Worm (Caenorhabditis elegans) whole organism, young adult: Measurements from ENCODE around the gene nlp-20.

Experiments
- D2030.7 ChIP-seq: fragments of 200-800 bp; sonication (Bioruptor generic); IDR thresholded peaks from 2 replicates; pipeline ENCODE4 v1.3.6; 2022; ENCODE audit warnings: missing genetic modification reagents, missing genetic modification characterization, missing compliant biosample characterization
- F10E7.11 ChIP-seq: sonication (generic microtip); optimal IDR thresholded peaks from 2 replicates; lab custom pipeline; 2017; ENCODE audit warnings: mild to moderate bottlenecking, missing genetic modification characterization, moderate library complexity, missing compliant biosample characterization
- K11D2.4 ChIP-seq: fragments of 200-800 bp; sonication (Bioruptor generic); IDR thresholded peaks from 2 replicates; pipeline ENCODE4 v1.3.6; 2022; ENCODE audit warnings: missing genetic modification reagents, missing genetic modification characterization, missing compliant biosample characterization
- T26A5.8 ChIP-seq: sonication (generic microtip); optimal IDR thresholded peaks from 2 replicates; lab custom pipeline; 2016; ENCODE audit warnings: missing genetic modification characterization, missing compliant biosample characterization
- Y53G8AR.9 ChIP-seq: fragments of 200-800 bp; sonication (Bioruptor generic); conservative IDR thresholded peaks from 2 replicates; pipeline ENCODE4 v1.3.6; 2022; ENCODE audit warnings: missing genetic modification reagents, missing genetic modification characterization, missing compliant biosample characterization
- Y79H2A.3 ChIP-seq: fragments of 200-800 bp; sonication (Bioruptor generic); conservative IDR thresholded peaks from 2 replicates; pipeline ENCODE4 v1.3.6; 2022; ENCODE audit warnings: missing genetic modification reagents, missing genetic modification characterization, missing compliant biosample characterization
- ama-1 ChIP-seq, 3 experiments: fragments of 150-350 bp in 1 of 3; sonication (generic microtip) in 2 of 3; optimal IDR thresholded peaks; 2 replicates each; lab custom pipeline; 2014 to 2018; ENCODE audit warnings: missing biosample characterization in 2 of 3, missing genetic modification characterization in 2 of 3, missing genetic modification reagents in 2 of 3
- attf-3 ChIP-seq: fragments of 200-800 bp; sonication (Bioruptor generic); conservative IDR thresholded peaks from 2 replicates; pipeline ENCODE4 v1.3.6; 2022; ENCODE audit warnings: missing genetic modification reagents, missing genetic modification characterization, missing compliant biosample characterization
- bed-2 ChIP-seq: fragments of 200-800 bp; sonication (Bioruptor generic); IDR thresholded peaks from 2 replicates; pipeline ENCODE4 v1.3.6; 2022; ENCODE audit warnings: missing genetic modification reagents, missing genetic modification characterization, missing compliant biosample characterization
- cebp-1 ChIP-seq, 2 experiments: fragments of 200-800 bp in 1 of 2; sonication (Bioruptor generic) in 1 of 2; sonication (generic microtip) in 1 of 2; IDR thresholded peaks in 1 of 2; optimal IDR thresholded peaks in 1 of 2; 2 replicates each; pipeline versions ENCODE4 v1.3.6 to Lab custom; 2017 to 2022; ENCODE audit warnings: missing compliant biosample characterization in 2 of 2, missing genetic modification characterization in 2 of 2, mild to moderate bottlenecking in 1 of 2, missing genetic modification reagents in 1 of 2, moderate library complexity in 1 of 2
- ceh-40 ChIP-seq: fragments of 200-800 bp; sonication (Bioruptor generic); IDR thresholded peaks from 2 replicates; pipeline ENCODE4 v1.3.6; 2022; ENCODE audit warnings: missing genetic modification characterization, missing compliant biosample characterization
- ceh-58 ChIP-seq: fragments of 200-800 bp; sonication (Bioruptor generic); IDR thresholded peaks from 2 replicates; pipeline ENCODE4 v1.3.6; 2022; ENCODE audit warnings: missing genetic modification characterization, missing compliant biosample characterization
- ceh-91 ChIP-seq: fragments of 200-800 bp; sonication (Bioruptor generic); IDR thresholded peaks from 2 replicates; pipeline ENCODE4 v1.3.6; 2022; ENCODE audit warnings: missing genetic modification reagents, missing genetic modification characterization, missing compliant biosample characterization
- egl-44 ChIP-seq: fragments of 200-800 bp; sonication (Bioruptor generic); IDR thresholded peaks from 2 replicates; pipeline ENCODE4 v1.3.6; 2022; ENCODE audit warnings: missing genetic modification reagents, missing genetic modification characterization, missing compliant biosample characterization
- egrh-3 ChIP-seq: fragments of 200-800 bp; sonication (Bioruptor generic); IDR thresholded peaks from 2 replicates; pipeline ENCODE4 v1.3.6; 2022; ENCODE audit warnings: missing genetic modification reagents, missing genetic modification characterization, missing compliant biosample characterization
- hlh-26 ChIP-seq: fragments of 200-800 bp; sonication (Bioruptor generic); conservative IDR thresholded peaks from 2 replicates; pipeline ENCODE4 v1.3.6; 2022; ENCODE audit warnings: missing genetic modification reagents, missing genetic modification characterization, missing compliant biosample characterization
- let-526 ChIP-seq: fragments of 200-800 bp; sonication (Bioruptor generic); IDR thresholded peaks from 2 replicates; pipeline ENCODE4 v1.3.6; 2022; ENCODE audit warnings: missing genetic modification reagents, missing genetic modification characterization, missing compliant biosample characterization
- let-607 ChIP-seq, 2 experiments: fragments of 200-800 bp in 1 of 2; sonication (Bioruptor generic) in 1 of 2; sonication (generic microtip) in 1 of 2; optimal IDR thresholded peaks; 2 replicates each; lab custom pipeline; 2016 to 2018; ENCODE audit warnings: mild to moderate bottlenecking in 2 of 2, missing compliant biosample characterization in 2 of 2, missing genetic modification characterization in 2 of 2, moderate library complexity in 2 of 2, missing genotype in 1 of 2
- lin-26 ChIP-seq: fragments of 200-800 bp; sonication (Bioruptor generic); IDR thresholded peaks from 2 replicates; pipeline ENCODE4 v1.3.6; 2022; ENCODE audit warnings: missing genetic modification reagents, missing genetic modification characterization, missing compliant biosample characterization
- lin-40 ChIP-seq: sonication (generic microtip); optimal IDR thresholded peaks from 2 replicates; lab custom pipeline; 2016; ENCODE audit warnings: missing genetic modification characterization, mild to moderate bottlenecking, missing compliant biosample characterization, missing genotype, missing genetic modification reagents
- lsl-1 ChIP-seq: fragments of 200-800 bp; sonication (Bioruptor generic); optimal IDR thresholded peaks from 2 replicates; lab custom pipeline; 2018; ENCODE audit warnings: mild to moderate bottlenecking, missing genetic modification characterization, moderate library complexity, missing compliant biosample characterization
- madf-10 ChIP-seq: sonication (generic microtip); optimal IDR thresholded peaks from 2 replicates; lab custom pipeline; 2016; ENCODE audit warnings: mild to moderate bottlenecking, missing genetic modification characterization, missing compliant biosample characterization
- nfya-1 ChIP-seq: sonication (generic microtip); optimal IDR thresholded peaks from 2 replicates; lab custom pipeline; 2017; ENCODE audit warnings: antibody characterized with exemption, missing compliant biosample characterization, missing genetic modification characterization, borderline replicate concordance; ENCODE audit not compliant: insufficient read depth
- nfya-2 ChIP-seq: fragments of 200-800 bp; sonication (Bioruptor generic); IDR thresholded peaks from 2 replicates; pipeline ENCODE4 v1.3.6; 2022; ENCODE audit warnings: missing genetic modification reagents, missing genetic modification characterization, missing compliant biosample characterization
- nhr-27 ChIP-seq: fragments of 200-800 bp; sonication (Bioruptor generic); optimal IDR thresholded peaks from 2 replicates; lab custom pipeline; 2018; ENCODE audit warnings: mild to moderate bottlenecking, missing genetic modification characterization, moderate library complexity, missing compliant biosample characterization
- nhr-90 ChIP-seq: sonication (generic microtip); optimal IDR thresholded peaks from 2 replicates; lab custom pipeline; 2016; ENCODE audit warnings: missing genotype, mild to moderate bottlenecking, missing genetic modification characterization, missing compliant biosample characterization
- sptf-2 ChIP-seq: fragments of 200-800 bp; sonication (Bioruptor generic); optimal IDR thresholded peaks from 2 replicates; lab custom pipeline; 2018; ENCODE audit warnings: mild to moderate bottlenecking, missing genetic modification characterization, missing compliant biosample characterization
- tbx-9 ChIP-seq: sonication (generic microtip); optimal IDR thresholded peaks from 2 replicates; lab custom pipeline; 2016; ENCODE audit warnings: borderline replicate concordance, missing genetic modification characterization, inconsistent platforms, missing compliant biosample characterization
- unc-62 ChIP-seq: fragments of 150-350 bp; optimal IDR thresholded peaks from 2 replicates; lab custom pipeline; 2014; ENCODE audit warnings: missing biosample characterization, missing genetic modification reagents, missing genetic modification characterization
- zfh-2 ChIP-seq: fragments of 200-800 bp; sonication (Bioruptor generic); conservative IDR thresholded peaks from 2 replicates; pipeline ENCODE4 v1.3.6; 2022; ENCODE audit warnings: missing genetic modification reagents, missing genetic modification characterization, missing compliant biosample characterization

The nlp-20 gene

DNA sequence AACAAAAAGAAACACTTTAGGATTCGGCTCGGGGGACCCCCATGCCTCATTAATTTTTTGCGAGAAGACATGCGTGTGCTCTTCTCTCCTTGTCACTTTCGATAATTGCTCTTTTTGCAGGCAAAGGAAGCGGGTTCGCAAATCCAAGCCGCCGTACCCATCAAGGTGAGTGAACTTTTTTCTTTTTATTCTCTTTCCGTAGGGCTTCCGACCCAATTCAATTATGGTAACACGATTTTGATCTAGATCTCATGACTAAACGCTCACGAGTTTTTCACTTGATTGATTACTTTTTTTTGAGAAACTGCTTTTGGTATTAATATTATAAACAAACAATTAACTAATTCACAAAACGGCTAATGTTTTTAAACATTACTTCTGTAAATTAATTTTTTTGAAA lies 30.3 kb downstream of the nlp-20 start:
- no peak for TF ChIP-seq let-526 (GFP tag; lab: Robert Waterston, UW)
- no peak for TF ChIP-seq bed-2 (GFP tag; lab: Robert Waterston, UW)
- no peak for TF ChIP-seq madf-10 (tag; lab: Kevin White, UChicago)
- no peak for TF ChIP-seq ceh-91 (GFP tag; lab: Robert Waterston, UW)
- no peak for TF ChIP-seq ama-1 (optimal IDR thresholded peaks at IDR 0.05; lab: Kevin White, UChicago)
- TF ChIP-seq ama-1 (GFP tag; optimal IDR thresholded peaks at IDR 0.05; lab: Kevin White, UChicago), result no peak
- TF ChIP-seq D2030.7 (GFP tag; lab: Robert Waterston, UW), result no peak
- no peak for TF ChIP-seq K11D2.4 (GFP tag; lab: Robert Waterston, UW)
- no peak for TF ChIP-seq cebp-1 (GFP tag; IDR thresholded peaks at IDR 0.05; lab: Robert Waterston, UW)
- TF ChIP-seq cebp-1 (tag; optimal IDR thresholded peaks at IDR 0.05; lab: Kevin White, UChicago), result no peak
- no peak for TF ChIP-seq Y79H2A.3 (GFP tag; lab: Robert Waterston, UW)
- TF ChIP-seq attf-3 (GFP tag; lab: Robert Waterston, UW), result no peak
- no peak for TF ChIP-seq nfya-2 (GFP tag; lab: Robert Waterston, UW)
- TF ChIP-seq hlh-26 (GFP tag; lab: Robert Waterston, UW), result no peak
- TF ChIP-seq sptf-2 (GFP tag; lab: Kevin White, UChicago), result no peak
- no peak for TF ChIP-seq nfya-1 (tag; lab: Kevin White, UChicago)
- TF ChIP-seq tbx-9 (tag; lab: Kevin White, UChicago), result no peak
- TF ChIP-seq T26A5.8 (tag; lab: Kevin White, UChicago), result no peak

DNA sequence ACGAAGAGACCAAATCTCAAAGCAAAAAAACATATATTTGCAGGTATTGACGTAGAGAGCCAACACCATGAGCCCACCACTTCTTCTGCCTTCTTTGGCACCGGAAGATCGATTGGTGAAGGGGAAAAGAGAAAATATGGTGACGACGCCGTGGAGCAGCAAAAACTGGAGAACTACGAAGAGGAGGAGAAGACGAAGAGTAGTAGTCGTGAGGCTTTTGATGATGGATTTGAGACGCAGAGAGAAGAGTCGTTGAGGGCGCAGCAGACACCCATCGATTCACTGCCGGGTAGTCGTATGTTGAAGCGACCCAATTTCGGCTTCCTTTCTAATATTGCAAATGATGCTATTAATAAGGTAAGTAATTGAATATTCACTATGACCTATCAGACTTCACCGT lies 31.5 kb downstream of the nlp-20 start:
- TF ChIP-seq egrh-3 (GFP tag; lab: Robert Waterston, UW) (no peak), zfh-2 (GFP tag; lab: Robert Waterston, UW) (peak; percentile 32; the same call in 1 of the 2 replicates)
- TF ChIP-seq, all 124 proteins: peak for 1

DNA sequence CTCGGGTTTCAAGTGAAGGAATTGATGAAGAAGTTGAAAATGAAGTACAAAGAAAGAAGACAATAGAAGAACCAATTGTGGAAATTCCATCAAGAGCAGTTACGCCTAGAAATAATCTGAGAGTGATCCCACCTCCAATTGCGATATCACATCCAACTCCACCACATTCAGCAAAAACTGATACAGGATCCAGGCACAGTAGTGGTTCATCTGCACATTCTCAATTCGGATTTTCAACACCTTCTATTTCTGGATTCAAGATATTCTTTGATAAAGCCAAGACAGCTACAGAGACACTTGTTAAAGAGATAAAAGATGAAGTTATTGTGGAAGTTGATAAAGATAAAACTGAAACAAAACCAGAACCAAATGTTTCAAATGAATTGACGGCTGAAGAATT lies 34.8 kb downstream of the nlp-20 start:
- TF ChIP-seq bed-2 (GFP tag; lab: Robert Waterston, UW) (no peak), let-607 (tag; optimal IDR thresholded peaks at IDR 0.05; lab: Kevin White, UChicago) (no peak), lin-26 (GFP tag; lab: Robert Waterston, UW) (no peak), nhr-90 (tag; lab: Kevin White, UChicago) (no peak), lsl-1 (no peak), egl-44 (GFP tag; lab: Robert Waterston, UW) (no peak), unc-62 (GFP tag; lab: Kevin White, UChicago) (no peak), lin-40 (no peak), ceh-58 (no peak), ama-1 (optimal IDR thresholded peaks at IDR 0.05; lab: Kevin White, UChicago) (no peak), ama-1 (GFP tag; optimal IDR thresholded peaks at IDR 0.05; lab: Kevin White, UChicago) (no peak)
- TF ChIP-seq, all 124 proteins: peak for 0

DNA sequence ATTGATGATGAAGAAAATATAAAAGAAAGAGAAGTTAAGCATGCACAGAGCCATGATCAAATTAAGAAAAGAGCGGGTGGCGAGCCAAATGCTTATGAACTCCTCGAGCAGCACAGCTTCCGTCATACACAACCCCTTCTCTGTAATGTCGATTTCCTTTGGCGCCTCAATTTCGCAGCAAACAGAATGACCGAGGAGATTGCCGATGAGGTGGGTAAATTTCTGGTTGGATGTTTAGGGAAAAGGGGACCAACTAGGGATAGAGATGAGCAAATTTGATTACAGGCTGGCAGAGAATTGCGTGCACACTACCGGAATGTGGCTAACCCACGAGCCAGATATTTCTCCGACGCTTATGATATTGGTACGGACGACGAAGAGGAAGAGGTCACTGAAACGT lies 37.5 kb downstream of the nlp-20 start:
- TF ChIP-seq zfh-2 (GFP tag; lab: Robert Waterston, UW) (0 out of 2 replicates have a peak, but pooled peaks have one; percentile 8), ceh-40 (GFP tag; lab: Robert Waterston, UW) (no peak), Y53G8AR.9 (GFP tag; lab: Robert Waterston, UW) (no peak), F10E7.11 (tag; lab: Kevin White, UChicago) (no peak), nhr-27 (tag; lab: Kevin White, UChicago) (no peak)
